Worm (Caenorhabditis elegans) whole organism, L3 larva: Measurements from ENCODE around the gene clec-84.

Experiments used
- R02D3.7 ChIP-seq: fragments of 150-350 bp; optimal IDR thresholded peaks from 2 replicates; lab custom pipeline; 2014; ENCODE audit warnings: missing biosample characterization, missing genetic modification characterization
- ZK546.5 ChIP-seq: sonication (generic microtip); optimal IDR thresholded peaks from 2 replicates; lab custom pipeline; 2017; ENCODE audit warnings: missing biosample characterization, missing genetic modification characterization
- aly-2 ChIP-seq: fragments of 150-350 bp; optimal IDR thresholded peaks from 2 replicates; lab custom pipeline; 2014; ENCODE audit warnings: missing biosample characterization, missing genetic modification characterization
- ama-1 ChIP-seq: fragments of 150-350 bp; optimal IDR thresholded peaks from 2 replicates; lab custom pipeline; 2018
- ceh-16 ChIP-seq: sonication (generic microtip); optimal IDR thresholded peaks from 2 replicates; lab custom pipeline; 2017; ENCODE audit warnings: missing biosample characterization, missing genetic modification characterization
- ceh-9 ChIP-seq: sonication (generic microtip); optimal IDR thresholded peaks from 2 replicates; lab custom pipeline; 2018; ENCODE audit warnings: missing biosample characterization, missing genetic modification characterization
- egl-27 ChIP-seq: sonication (generic microtip); optimal IDR thresholded peaks from 4 replicates; lab custom pipeline; 2017; ENCODE audit warnings: missing biosample characterization, missing genetic modification reagents, missing genetic modification characterization
- egl-5 ChIP-seq: fragments of 150-350 bp; optimal IDR thresholded peaks from 2 replicates; lab custom pipeline; 2017; ENCODE audit warnings: missing biosample characterization, missing genetic modification reagents, missing genetic modification characterization, inconsistent platforms
- elt-2 ChIP-seq: sonication (generic microtip); optimal IDR thresholded peaks from 2 replicates; lab custom pipeline; 2016; ENCODE audit warnings: missing genetic modification reagents, mild to moderate bottlenecking, missing genetic modification characterization, missing compliant biosample characterization
- elt-3 ChIP-seq, 3 experiments: fragments of 150-350 bp in 1 of 3; sonication (generic microtip) in 2 of 3; optimal IDR thresholded peaks; 2 replicates in 2 of 3; 4 replicates in 1 of 3; lab custom pipeline; 2014 to 2017; ENCODE audit warnings: missing biosample characterization in 3 of 3, missing genetic modification characterization in 3 of 3
- eor-1 ChIP-seq, 2 experiments: fragments of 150-350 bp; optimal IDR thresholded peaks; 2 replicates each; lab custom pipeline; 2014 to 2018; ENCODE audit warnings: missing biosample characterization in 2 of 2, missing genetic modification characterization in 2 of 2
- fkh-10 ChIP-seq: sonication (generic microtip); optimal IDR thresholded peaks from 2 replicates; lab custom pipeline; 2017; ENCODE audit warnings: missing biosample characterization, missing genetic modification reagents, missing genetic modification characterization
- fos-1 ChIP-seq: fragments of 150-350 bp; optimal IDR thresholded peaks from 2 replicates; lab custom pipeline; 2014; ENCODE audit warnings: missing biosample characterization, missing genetic modification characterization
- jun-1 ChIP-seq: fragments of 150-350 bp; optimal IDR thresholded peaks from 2 replicates; lab custom pipeline; 2014; ENCODE audit warnings: missing biosample characterization, missing genetic modification reagents, missing genetic modification characterization
- lin-39 ChIP-seq: fragments of 150-350 bp; optimal IDR thresholded peaks from 2 replicates; lab custom pipeline; 2018; ENCODE audit warnings: missing biosample characterization, missing genetic modification reagents, missing genetic modification characterization
- lsy-12 ChIP-seq: sonication (generic microtip); optimal IDR thresholded peaks from 2 replicates; lab custom pipeline; 2016; ENCODE audit warnings: mild to moderate bottlenecking, missing genetic modification characterization, missing compliant biosample characterization
- mml-1 ChIP-seq: fragments of 150-350 bp; sonication (generic microtip); optimal IDR thresholded peaks from 3 replicates; lab custom pipeline; 2014; ENCODE audit warnings: missing biosample characterization, missing genetic modification characterization
- nfya-1 ChIP-seq: sonication (generic microtip); optimal IDR thresholded peaks from 2 replicates; lab custom pipeline; 2017; ENCODE audit warnings: missing genetic modification characterization, mild to moderate bottlenecking, missing compliant biosample characterization, antibody characterized with exemption, moderate library complexity; ENCODE audit not compliant: insufficient read depth
- nhr-11 ChIP-seq: fragments of 150-350 bp; optimal IDR thresholded peaks from 2 replicates; lab custom pipeline; 2014; ENCODE audit warnings: missing biosample characterization, missing genetic modification characterization
- nhr-12 ChIP-seq: fragments of 150-350 bp; optimal IDR thresholded peaks from 2 replicates; lab custom pipeline; 2014; ENCODE audit warnings: missing biosample characterization, missing genetic modification characterization
- nhr-23 ChIP-seq: fragments of 150-350 bp; optimal IDR thresholded peaks from 2 replicates; lab custom pipeline; 2014; ENCODE audit warnings: missing biosample characterization, missing genetic modification reagents, missing genetic modification characterization
- nhr-237 ChIP-seq: fragments of 150-350 bp; optimal IDR thresholded peaks from 2 replicates; lab custom pipeline; 2014; ENCODE audit warnings: missing biosample characterization, missing genetic modification characterization
- nhr-25 ChIP-seq: sonication (generic microtip); optimal IDR thresholded peaks from 2 replicates; lab custom pipeline; 2017; ENCODE audit warnings: missing biosample characterization, missing genetic modification characterization
- nhr-28 ChIP-seq: fragments of 150-350 bp; optimal IDR thresholded peaks from 2 replicates; lab custom pipeline; 2014; ENCODE audit warnings: missing biosample characterization, missing genetic modification characterization
- nhr-43 ChIP-seq: sonication (generic microtip); optimal IDR thresholded peaks from 2 replicates; lab custom pipeline; 2016; ENCODE audit warnings: mild to moderate bottlenecking, missing genetic modification characterization, missing compliant biosample characterization; ENCODE audit not compliant: poor library complexity, severe bottlenecking
- nhr-76 ChIP-seq: fragments of 150-350 bp; sonication (generic microtip); optimal IDR thresholded peaks from 5 replicates; lab custom pipeline; 2014; ENCODE audit warnings: missing biosample characterization, missing genetic modification characterization
- nhr-77 ChIP-seq: fragments of 150-350 bp; optimal IDR thresholded peaks from 2 replicates; lab custom pipeline; 2014; ENCODE audit warnings: missing biosample characterization, missing genetic modification characterization
- pha-4 ChIP-seq: fragments of 150-350 bp; optimal IDR thresholded peaks from 2 replicates; lab custom pipeline; 2014; ENCODE audit warnings: missing biosample characterization, missing genetic modification reagents, missing genetic modification characterization
- pqm-1 ChIP-seq: fragments of 150-350 bp; optimal IDR thresholded peaks from 2 replicates; lab custom pipeline; 2017; ENCODE audit warnings: missing biosample characterization, missing genetic modification characterization, inconsistent platforms
- skn-1 ChIP-seq: fragments of 150-350 bp; optimal IDR thresholded peaks from 2 replicates; lab custom pipeline; 2014; ENCODE audit warnings: missing biosample characterization, missing genetic modification characterization
- tbx-2 ChIP-seq: sonication (generic microtip); optimal IDR thresholded peaks from 2 replicates; lab custom pipeline; 2016; ENCODE audit warnings: mild to moderate bottlenecking, missing genetic modification characterization, missing compliant biosample characterization
- unc-39 ChIP-seq: sonication (generic microtip); optimal IDR thresholded peaks from 4 replicates; lab custom pipeline; 2017; ENCODE audit warnings: missing biosample characterization, missing genetic modification characterization
- unc-62 ChIP-seq: fragments of 150-350 bp; sonication (generic microtip); optimal IDR thresholded peaks from 4 replicates; lab custom pipeline; 2014; ENCODE audit warnings: missing biosample characterization, missing genetic modification reagents, missing genetic modification characterization
- zag-1 ChIP-seq: fragments of 150-350 bp; optimal IDR thresholded peaks from 2 replicates; lab custom pipeline; 2014; ENCODE audit warnings: missing biosample characterization, missing genetic modification characterization
- ztf-11 ChIP-seq: fragments of 150-350 bp; optimal IDR thresholded peaks from 2 replicates; lab custom pipeline; 2014; ENCODE audit warnings: missing biosample characterization, missing genetic modification characterization
- ztf-4 ChIP-seq: fragments of 150-350 bp; optimal IDR thresholded peaks from 2 replicates; lab custom pipeline; 2014; ENCODE audit warnings: missing biosample characterization, missing genetic modification characterization

Gene clec-84

ce11 chrIV:2842162-2842561, at the start of gene clec-84:
Gene clec-84, plus strand, starts transcription at chrIV:2842462.
- TF ChIP-seq jun-1 (tag; lab: Kevin White, UChicago), result no peak
- TF ChIP-seq nfya-1 (tag; lab: Kevin White, UChicago), result no peak
- TF ChIP-seq elt-2 (tag; lab: Kevin White, UChicago), result peak; percentile 2

- TF ChIP-seq ceh-9 (tag; lab: Kevin White, UChicago) (no peak), egl-5 (no peak), elt-2 (tag; lab: Kevin White, UChicago) (no peak), nfya-1 (tag; lab: Kevin White, UChicago) (peak; percentile 88), nhr-12 (tag; lab: Kevin White, UChicago) (no peak)
- TF ChIP-seq, all 47 proteins: peak for 1
Observed at ce11 chrIV:2793956-2794355, 48.3 kb upstream of the clec-84 start.

ce11 chrIV:2798339-2798738, 43.9 kb upstream of the clec-84 start, which contains the start of gene Y54G2A.52:
Gene Y54G2A.52, minus strand, starts transcription at chrIV:2798686.
- TF ChIP-seq ceh-16 (no peak), unc-39 (tag; lab: Kevin White, UChicago) (no peak), pqm-1 (peak; percentile 74), unc-62 (GFP tag; lab: Kevin White, UChicago) (no peak), fos-1 (no peak), zag-1 (no peak), egl-27 (tag; lab: Kevin White, UChicago) (no peak), ceh-9 (tag; lab: Kevin White, UChicago) (no peak), egl-5 (no peak), tbx-2 (tag; lab: Kevin White, UChicago) (no peak), nhr-76 (tag; lab: Kevin White, UChicago) (no peak), elt-2 (tag; lab: Kevin White, UChicago) (peak; percentile 82), fkh-10 (GFP tag; lab: Kevin White, UChicago) (no peak), nhr-23 (tag; lab: Kevin White, UChicago) (no peak), jun-1 (tag; lab: Kevin White, UChicago) (no peak), lin-39 (tag; lab: Kevin White, UChicago) (no peak), ztf-4 (tag; lab: Kevin White, UChicago) (no peak), skn-1 (peak; percentile 35), nhr-12 (tag; lab: Kevin White, UChicago) (no peak), ama-1 (lab: Kevin White, UChicago) (no peak), aly-2 (no peak), mml-1 (tag; lab: Kevin White, UChicago) (no peak), nhr-11 (tag; lab: Kevin White, UChicago) (no peak), nhr-25 (tag; lab: Kevin White, UChicago) (no peak), eor-1 (tag; optimal IDR thresholded peaks at IDR 0.05; lab: Kevin White, UChicago) (no peak), pha-4 (tag; lab: Kevin White, UChicago) (peak; percentile 84), R02D3.7 (no peak), ztf-11 (tag; lab: Kevin White, UChicago) (no peak), nhr-237 (tag; lab: Kevin White, UChicago) (no peak), elt-3 (tag; optimal IDR thresholded peaks at IDR 0.05; lab: Kevin White, UChicago) (no peak)

ce11 chrIV:2799389-2799788, 42.9 kb upstream of the clec-84 start, which contains the start of gene Y54G2A.10:
Gene Y54G2A.10, plus strand, starts transcription at chrIV:2799689.
- TF ChIP-seq egl-27 (tag; lab: Kevin White, UChicago) (no peak), unc-62 (GFP tag; lab: Kevin White, UChicago) (no peak), tbx-2 (tag; lab: Kevin White, UChicago) (no peak), fos-1 (no peak), nhr-28 (tag; lab: Kevin White, UChicago) (no peak), lsy-12 (tag; lab: Kevin White, UChicago) (no peak), mml-1 (tag; lab: Kevin White, UChicago) (no peak), lin-39 (tag; lab: Kevin White, UChicago) (no peak), unc-39 (tag; lab: Kevin White, UChicago) (no peak), ceh-16 (no peak), fkh-10 (GFP tag; lab: Kevin White, UChicago) (no peak), skn-1 (no peak), ZK546.5 (no peak), nhr-11 (tag; lab: Kevin White, UChicago) (no peak)

ce11 chrIV:2799890-2800289, 42.4 kb upstream of the clec-84 start:
- TF ChIP-seq nhr-77 (no peak), egl-27 (tag; lab: Kevin White, UChicago) (no peak), nhr-43 (tag; lab: Kevin White, UChicago) (no peak), nhr-23 (tag; lab: Kevin White, UChicago) (no peak)
